Worm (Caenorhabditis elegans) whole organism, late embryonic: Measurements from ENCODE around the gene cct-1.

Experiments
- C08G9.2 ChIP-seq: sonication (generic microtip); optimal IDR thresholded peaks from 2 replicates; lab custom pipeline; 2016; ENCODE audit warnings: mild to moderate bottlenecking, missing genetic modification characterization, moderate library complexity, missing compliant biosample characterization
- K02D7.2 ChIP-seq: sonication (generic microtip); optimal IDR thresholded peaks from 2 replicates; lab custom pipeline; 2017; ENCODE audit warnings: mild to moderate bottlenecking, missing genetic modification characterization, missing compliant biosample characterization
- ceh-14 ChIP-seq: sonication (generic microtip); optimal IDR thresholded peaks from 2 replicates; lab custom pipeline; 2016; ENCODE audit warnings: missing genotype, missing genetic modification characterization, missing compliant biosample characterization
- ceh-19 ChIP-seq: fragments of 200-800 bp; sonication (Bioruptor generic); optimal IDR thresholded peaks from 2 replicates; lab custom pipeline; 2018; ENCODE audit warnings: mild to moderate bottlenecking, missing genetic modification characterization, missing compliant biosample characterization
- dve-1 ChIP-seq: sonication (generic microtip); optimal IDR thresholded peaks from 2 replicates; lab custom pipeline; 2017; ENCODE audit warnings: antibody characterized with exemption, mild to moderate bottlenecking, missing genetic modification characterization, missing compliant biosample characterization
- elt-2 ChIP-seq: sonication (generic microtip); optimal IDR thresholded peaks from 2 replicates; lab custom pipeline; 2016; ENCODE audit warnings: missing genetic modification reagents, missing genetic modification characterization, missing compliant biosample characterization
- fkh-10 ChIP-seq: fragments of 150-350 bp; optimal IDR thresholded peaks from 2 replicates; lab custom pipeline; 2014; ENCODE audit warnings: missing biosample characterization, missing genetic modification reagents, missing genetic modification characterization
- gmeb-2 ChIP-seq: sonication (generic microtip); optimal IDR thresholded peaks from 2 replicates; lab custom pipeline; 2016; ENCODE audit warnings: missing genetic modification characterization, inconsistent platforms, missing compliant biosample characterization
- pqm-1 ChIP-seq: sonication (generic microtip); optimal IDR thresholded peaks from 2 replicates; lab custom pipeline; 2016; ENCODE audit warnings: missing genetic modification characterization, missing compliant biosample characterization
- syd-9 ChIP-seq: sonication (generic microtip); optimal IDR thresholded peaks from 2 replicates; lab custom pipeline; 2016; ENCODE audit warnings: mild to moderate bottlenecking, missing genetic modification characterization, moderate library complexity, missing compliant biosample characterization
- unc-86 ChIP-seq: sonication (generic microtip); optimal IDR thresholded peaks from 2 replicates; lab custom pipeline; 2016; ENCODE audit warnings: missing genetic modification characterization, missing compliant biosample characterization

DNA sequence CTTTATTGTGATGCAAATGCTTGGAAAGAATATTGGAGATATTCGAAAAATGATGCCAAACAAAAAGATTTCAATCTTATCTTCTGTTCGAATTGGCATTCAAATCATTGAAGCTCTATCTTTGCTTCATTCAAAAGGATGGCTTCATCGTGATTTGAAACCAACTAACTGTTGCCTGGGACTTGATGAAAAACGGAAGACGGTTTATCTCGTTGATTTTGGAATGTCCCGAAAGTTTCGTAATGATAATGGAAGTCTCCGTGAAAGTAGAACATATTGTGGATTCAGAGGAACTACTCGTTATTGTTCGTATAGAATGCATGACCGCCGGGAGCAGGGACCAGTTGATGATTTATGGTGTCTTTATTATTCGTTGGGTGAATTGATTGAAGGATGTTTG lies 11.1 kb upstream of the cct-1 start:
- TF ChIP-seq K02D7.2 (tag; lab: Kevin White, UChicago), result no peak
- TF ChIP-seq ceh-14 (tag; lab: Kevin White, UChicago), result no peak
- no peak for TF ChIP-seq C08G9.2 (tag; lab: Kevin White, UChicago)
- no peak for TF ChIP-seq elt-2
- TF ChIP-seq unc-86 (tag; lab: Kevin White, UChicago), result no peak
- no peak for TF ChIP-seq fkh-10 (GFP tag; lab: Kevin White, UChicago)
- no peak for TF ChIP-seq pqm-1
- TF ChIP-seq gmeb-2 (tag; lab: Kevin White, UChicago), result no peak
- no peak for TF ChIP-seq ceh-19 (GFP tag; lab: Kevin White, UChicago)
- TF ChIP-seq dve-1 (tag; lab: Kevin White, UChicago), result no peak
- TF ChIP-seq syd-9 (tag; lab: Kevin White, UChicago), result no peak
